Worm (Caenorhabditis elegans) whole organism, L2 larva: ENCODE data around the gene srh-136.

Experiments
- ZK546.5 ChIP-seq: sonication (generic microtip); optimal IDR thresholded peaks from 2 replicates; lab custom pipeline; 2017; ENCODE audit warnings: missing biosample characterization, missing genetic modification characterization
- elt-3 ChIP-seq: sonication (generic microtip); optimal IDR thresholded peaks from 2 replicates; lab custom pipeline; 2017; ENCODE audit warnings: missing biosample characterization, missing genetic modification characterization
- lin-13 ChIP-seq: fragments of 150-350 bp; optimal IDR thresholded peaks from 2 replicates; lab custom pipeline; 2014; ENCODE audit warnings: missing biosample characterization, missing genetic modification reagents, missing genetic modification characterization
- nhr-23 ChIP-seq: fragments of 150-350 bp; optimal IDR thresholded peaks from 2 replicates; lab custom pipeline; 2014; ENCODE audit warnings: missing biosample characterization, missing genetic modification reagents, missing genetic modification characterization
- nhr-6 ChIP-seq: fragments of 150-350 bp; optimal IDR thresholded peaks from 2 replicates; lab custom pipeline; 2014; ENCODE audit warnings: missing biosample characterization, missing genetic modification characterization
- nhr-77 ChIP-seq: fragments of 150-350 bp; optimal IDR thresholded peaks from 2 replicates; lab custom pipeline; 2014; ENCODE audit warnings: missing biosample characterization, missing genetic modification characterization
- skn-1 ChIP-seq: sonication (generic microtip); optimal IDR thresholded peaks from 2 replicates; lab custom pipeline; 2017; ENCODE audit warnings: missing biosample characterization, missing genetic modification characterization

DNA sequence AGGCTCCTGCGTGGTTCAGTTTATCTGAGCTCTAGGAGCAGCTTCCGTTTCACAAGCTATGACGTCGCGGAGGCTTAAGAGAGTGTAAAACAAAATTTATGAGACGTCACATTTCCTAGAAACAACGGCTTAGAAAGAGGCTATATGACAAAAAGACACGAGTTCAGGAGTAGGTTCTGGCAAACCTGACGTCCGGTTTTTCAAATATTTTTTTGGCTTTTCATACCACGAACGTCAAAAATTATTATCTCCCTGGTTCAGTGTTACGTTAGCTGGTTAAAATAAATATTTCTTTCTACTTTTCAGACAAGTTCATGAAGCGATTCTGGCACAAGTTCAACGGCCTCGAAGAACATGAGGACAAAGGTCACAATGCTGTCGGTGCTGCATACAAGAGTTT lies 30.4 kb upstream of the srh-136 start, which contains the start of gene F36D3.16:
- no peak for TF ChIP-seq nhr-6
- TF ChIP-seq ZK546.5: no peak
- TF ChIP-seq nhr-23 (tag; lab: Kevin White, UChicago): no peak
- TF ChIP-seq skn-1: no peak
- no peak for TF ChIP-seq lin-13 (GFP tag; lab: Kevin White, UChicago)
- TF ChIP-seq elt-3 (tag; lab: Kevin White, UChicago): no peak
- no peak for TF ChIP-seq nhr-77 (tag; lab: Kevin White, UChicago)
